Worm (Caenorhabditis elegans) whole organism, L4/young adult: ENCODE results near the gene npr-15.

Source experiments
- W03F9.2 ChIP-seq: fragments of 150-350 bp; optimal IDR thresholded peaks from 2 replicates; lab custom pipeline; 2014; ENCODE audit warnings: missing biosample characterization, missing genetic modification characterization
- dao-5 ChIP-seq: sonication (generic microtip); optimal IDR thresholded peaks from 2 replicates; lab custom pipeline; 2016; ENCODE audit warnings: missing genotype, missing genetic modification characterization, moderate library complexity, missing compliant biosample characterization

DNA sequence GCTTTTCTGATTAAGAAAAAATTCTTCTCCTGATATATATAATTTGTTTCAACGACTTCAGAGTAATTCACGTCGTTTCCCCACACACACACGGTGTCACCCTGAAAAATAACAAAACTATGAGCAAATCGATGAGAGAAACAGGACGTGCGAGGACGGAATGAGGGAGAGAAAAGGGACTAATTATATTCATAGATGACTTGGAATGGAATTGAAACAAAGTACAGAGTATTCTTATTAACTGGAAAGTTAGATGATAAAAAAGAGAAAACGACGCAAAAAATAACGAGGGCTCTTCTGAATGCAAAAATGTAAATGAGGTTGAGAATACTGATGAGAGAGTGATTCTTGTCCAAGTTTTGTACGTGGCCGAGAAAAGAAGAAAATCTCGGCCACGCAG is 24.1 kb downstream of the npr-15 start, which contains the start of gene C46F11.6:
- TF ChIP-seq W03F9.2 (tag; lab: Kevin White, UChicago) (no peak), dao-5 (tag; lab: Kevin White, UChicago) (no peak)
